1 fruit fly cellular context compared by ENCODE assay signal in genomic region chr2L:19572496-19573317, dm6.
A peak's percentile ranks its signal among the peaks of the same experiment; 100 is the strongest.
TF ChIP-seq lines count a peak whose summit lies in the region.

No protein-coding gene starts in this region.

TF ChIP-seq in whole organism, embryonic, 481 proteins besides CTCF, POLR2A, EP300 and RAD21 (continued from another document and continues in another):
- TF ChIP-seq chinmo (GFP tag; IDR thresholded peaks at IDR 0.05; lab: Robert Waterston, UW; ENCODE audit: partially characterized antibody), result 0 out of 4 replicates have a peak, but pooled peaks have one; percentile 55
- no peak for TF ChIP-seq fd102C (GFP tag; optimal IDR thresholded peaks at IDR 0.05; lab: Kevin White, UChicago)
- no peak for TF ChIP-seq MTF-1 (GFP tag; optimal IDR thresholded peaks at IDR 0.05; lab: Kevin White, UChicago; ENCODE audit: borderline replicate concordance)
- no peak for TF ChIP-seq ham (GFP tag; IDR thresholded peaks at IDR 0.05; lab: Robert Waterston, UW)
- no peak for TF ChIP-seq tna (GFP tag; IDR thresholded peaks at IDR 0.05; lab: Robert Waterston, UW; ENCODE audit: partially characterized antibody)
- no peak for TF ChIP-seq B-H1 (GFP tag; IDR thresholded peaks at IDR 0.05; lab: Robert Waterston, UW)
- TF ChIP-seq kni (GFP tag; optimal IDR thresholded peaks at IDR 0.05; lab: Kevin White, UChicago), result no peak
- TF ChIP-seq CG9817 (tag; optimal IDR thresholded peaks at IDR 0.05; lab: Kevin White, UChicago), result peak; percentile 48
- peak; percentile 2 for TF ChIP-seq Sry-δ (GFP tag; optimal IDR thresholded peaks at IDR 0.05; lab: Kevin White, UChicago)
- no peak for TF ChIP-seq CG11093 (GFP tag; IDR thresholded peaks at IDR 0.05; lab: Robert Waterston, UW)
- TF ChIP-seq Sry-β (GFP tag; optimal IDR thresholded peaks at IDR 0.05; lab: Kevin White, UChicago), result peak; percentile 6
- peak; percentile 66 for TF ChIP-seq Hsf (GFP tag; optimal IDR thresholded peaks at IDR 0.05; lab: Kevin White, UChicago)
- TF ChIP-seq nerfin-2 (GFP tag; IDR thresholded peaks at IDR 0.05; lab: Robert Waterston, UW; ENCODE audit: partially characterized antibody), result no peak
- TF ChIP-seq danr (GFP tag; IDR thresholded peaks at IDR 0.05; lab: Robert Waterston, UW), result no peak
- peak; percentile 36 for TF ChIP-seq Vsx1 (GFP tag; optimal IDR thresholded peaks at IDR 0.05; lab: Kevin White, UChicago)
- TF ChIP-seq CG15514 (GFP tag; optimal IDR thresholded peaks at IDR 0.05; lab: Kevin White, UChicago), result peak; percentile 66
- peak; percentile 72 for TF ChIP-seq Ptx1 (GFP tag; IDR thresholded peaks at IDR 0.05; lab: Robert Waterston, UW)
- TF ChIP-seq pan (optimal IDR thresholded peaks at IDR 0.05; lab: Kevin White, UChicago), result peak in 1 of 2 experiments; percentile 62
- TF ChIP-seq pan (GFP tag; optimal IDR thresholded peaks at IDR 0.05 in 1 of 2, IDR thresholded peaks at IDR 0.05 in 1 of 2), result no peak
- TF ChIP-seq CG10274 (GFP tag; optimal IDR thresholded peaks at IDR 0.05; lab: Kevin White, UChicago), result peak; percentile 47
- TF ChIP-seq hth (optimal IDR thresholded peaks at IDR 0.05; lab: Kevin White, UChicago), result no peak
- no peak for TF ChIP-seq hkb (optimal IDR thresholded peaks at IDR 0.05; lab: Kevin White, UChicago)
- TF ChIP-seq hkb (GFP tag; IDR thresholded peaks at IDR 0.05; lab: Robert Waterston, UW), result peak; percentile 72
- peak; percentile 63 for TF ChIP-seq CG9215 (GFP tag; IDR thresholded peaks at IDR 0.05; lab: Robert Waterston, UW)
- no peak for TF ChIP-seq CG7745 (tag; optimal IDR thresholded peaks at IDR 0.05; lab: Kevin White, UChicago)
- TF ChIP-seq cad (GFP tag; optimal IDR thresholded peaks at IDR 0.05; lab: Kevin White, UChicago), result no peak
- peak; percentile 61 for TF ChIP-seq Hr3 (GFP tag; optimal IDR thresholded peaks at IDR 0.05; lab: Kevin White, UChicago)
- TF ChIP-seq Xrp1 (GFP tag; IDR thresholded peaks at IDR 0.05; lab: Robert Waterston, UW), result peak; percentile 67; the same call in 1 of the 2 replicates
- peak; percentile 23 for TF ChIP-seq CG18764 (GFP tag; optimal IDR thresholded peaks at IDR 0.05; lab: Kevin White, UChicago)
- TF ChIP-seq CG3847 (GFP tag; IDR thresholded peaks at IDR 0.05; lab: Robert Waterston, UW), result peak; percentile 46; the same call in 1 of the 2 replicates
- no peak; the same call in 1 of the 2 replicates for TF ChIP-seq Adf1 (GFP tag; IDR thresholded peaks at IDR 0.05; lab: Robert Waterston, UW)
- TF ChIP-seq zfh1 (GFP tag; IDR thresholded peaks at IDR 0.05; lab: Robert Waterston, UW), result peak; percentile 64; the same call in 2 of the 3 replicates
- peak; percentile 22 for TF ChIP-seq fu2 (GFP tag; optimal IDR thresholded peaks at IDR 0.05; lab: Kevin White, UChicago)
- no peak for TF ChIP-seq stwl (tag; optimal IDR thresholded peaks at IDR 0.05; lab: Kevin White, UChicago)
- TF ChIP-seq Optix (GFP tag; IDR thresholded peaks at IDR 0.05; lab: Robert Waterston, UW), result no peak
- TF ChIP-seq Aef1 (GFP tag; IDR thresholded peaks at IDR 0.05; lab: Robert Waterston, UW), result peak; percentile 65
- peak; percentile 41; the same call in 1 of the 2 replicates for TF ChIP-seq E2f1 (GFP tag; IDR thresholded peaks at IDR 0.05; lab: Robert Waterston, UW)
- no peak for TF ChIP-seq Six4 (GFP tag; optimal IDR thresholded peaks at IDR 0.05; lab: Kevin White, UChicago)
- no peak for TF ChIP-seq pita (GFP tag; optimal IDR thresholded peaks at IDR 0.05; lab: Kevin White, UChicago)
- TF ChIP-seq oc (tag; optimal IDR thresholded peaks at IDR 0.05; lab: Kevin White, UChicago), result no peak
- peak; percentile 46 for TF ChIP-seq chn (GFP tag; optimal IDR thresholded peaks at IDR 0.05; lab: Kevin White, UChicago)
- no peak for TF ChIP-seq Stat92E (GFP tag; optimal IDR thresholded peaks at IDR 0.05; lab: Kevin White, UChicago)
- peak; percentile 39 for TF ChIP-seq jumu (GFP tag; optimal IDR thresholded peaks at IDR 0.05; lab: Kevin White, UChicago)
- no peak for TF ChIP-seq trh (GFP tag; optimal IDR thresholded peaks at IDR 0.05; lab: Kevin White, UChicago)
- no peak for TF ChIP-seq ato (GFP tag; IDR thresholded peaks at IDR 0.05; lab: Robert Waterston, UW; ENCODE audit: partially characterized antibody)
- no peak for TF ChIP-seq ERR (GFP tag; optimal IDR thresholded peaks at IDR 0.05; lab: Kevin White, UChicago)
- no peak for TF ChIP-seq Atf3 (GFP tag; optimal IDR thresholded peaks at IDR 0.05; lab: Kevin White, UChicago)
- TF ChIP-seq CG16813 (GFP tag; IDR thresholded peaks at IDR 0.05; lab: Robert Waterston, UW; ENCODE audit: partially characterized antibody), result no peak
- TF ChIP-seq CG18619 (GFP tag; optimal IDR thresholded peaks at IDR 0.05; lab: Kevin White, UChicago), result peak; percentile 52
- TF ChIP-seq ftz-f1 (GFP tag; optimal IDR thresholded peaks at IDR 0.05; lab: Kevin White, UChicago), result peak; percentile 9
- no peak for TF ChIP-seq Antp (GFP tag; optimal IDR thresholded peaks at IDR 0.05; lab: Kevin White, UChicago)
- no peak for TF ChIP-seq CG43689 (GFP tag; IDR thresholded peaks at IDR 0.05; lab: Robert Waterston, UW)
- TF ChIP-seq dmrt99B (tag; optimal IDR thresholded peaks at IDR 0.05; lab: Kevin White, UChicago), result peak; percentile 79
- TF ChIP-seq Eip74EF (GFP tag; optimal IDR thresholded peaks at IDR 0.05; lab: Kevin White, UChicago), result peak in 1 of 2 experiments; percentile 66
- TF ChIP-seq CG8281 (tag; optimal IDR thresholded peaks at IDR 0.05; lab: Kevin White, UChicago), result no peak
- peak; percentile 69 for TF ChIP-seq CG13424 (tag; optimal IDR thresholded peaks at IDR 0.05; lab: Kevin White, UChicago)
- TF ChIP-seq CG30020 (tag; optimal IDR thresholded peaks at IDR 0.05; lab: Kevin White, UChicago), result peak; percentile 29
- no peak for TF ChIP-seq ci (GFP tag; IDR thresholded peaks at IDR 0.05; lab: Robert Waterston, UW)
- TF ChIP-seq Tbp (GFP tag; optimal IDR thresholded peaks at IDR 0.05; lab: Kevin White, UChicago), result no peak
- TF ChIP-seq CG2129 (GFP tag; IDR thresholded peaks at IDR 0.05; lab: Robert Waterston, UW; ENCODE audit: partially characterized antibody), result no peak
- TF ChIP-seq crp (GFP tag; optimal IDR thresholded peaks at IDR 0.05; lab: Kevin White, UChicago), result no peak
- TF ChIP-seq CG10959 (GFP tag; IDR thresholded peaks at IDR 0.05; lab: Robert Waterston, UW), result no peak
- TF ChIP-seq Dfd (GFP tag; optimal IDR thresholded peaks at IDR 0.05; lab: Kevin White, UChicago), result no peak
- no peak for TF ChIP-seq CG14050 (GFP tag; IDR thresholded peaks at IDR 0.05; lab: Robert Waterston, UW)
- no peak for TF ChIP-seq CG1529 (GFP tag; optimal IDR thresholded peaks at IDR 0.05; lab: Kevin White, UChicago)
- peak; percentile 80 for TF ChIP-seq CG11504 (tag; optimal IDR thresholded peaks at IDR 0.05; lab: Kevin White, UChicago)
- no peak for TF ChIP-seq sc (optimal IDR thresholded peaks at IDR 0.05; lab: Kevin White, UChicago)
- no peak for TF ChIP-seq sc (GFP tag; optimal IDR thresholded peaks at IDR 0.05; lab: Kevin White, UChicago)
- no peak for TF ChIP-seq CkIIα-i1 (GFP tag; IDR thresholded peaks at IDR 0.05; lab: Robert Waterston, UW)
- peak; percentile 68 for TF ChIP-seq ranshi (GFP tag; IDR thresholded peaks at IDR 0.05; lab: Robert Waterston, UW)
- TF ChIP-seq Doc3 (GFP tag; IDR thresholded peaks at IDR 0.05; lab: Robert Waterston, UW; ENCODE audit: partially characterized antibody), result no peak
- peak; percentile 55 for TF ChIP-seq Sox100B (GFP tag; optimal IDR thresholded peaks at IDR 0.05; lab: Kevin White, UChicago)
- no peak for TF ChIP-seq dan (GFP tag; IDR thresholded peaks at IDR 0.05; lab: Robert Waterston, UW)
- TF ChIP-seq fd96Cb (tag; optimal IDR thresholded peaks at IDR 0.05; lab: Kevin White, UChicago), result peak; percentile 49
- peak; percentile 75 for TF ChIP-seq CG9932 (GFP tag; IDR thresholded peaks at IDR 0.05; lab: Robert Waterston, UW)
- TF ChIP-seq lola (GFP tag; optimal IDR thresholded peaks at IDR 0.05; lab: Kevin White, UChicago), result peak in 1 of 3 experiments; percentile 46
- no peak for TF ChIP-seq Dref (GFP tag; IDR thresholded peaks at IDR 0.05; lab: Robert Waterston, UW)
- 0 out of 2 replicates have a peak, but pooled peaks have one; percentile 5 for TF ChIP-seq Ada2b (GFP tag; IDR thresholded peaks at IDR 0.05; lab: Robert Waterston, UW)
- TF ChIP-seq CG42726 (GFP tag; IDR thresholded peaks at IDR 0.05; lab: Robert Waterston, UW; ENCODE audit: partially characterized antibody), result peak; percentile 58
- TF ChIP-seq CG12391 (tag; optimal IDR thresholded peaks at IDR 0.05; lab: Kevin White, UChicago), result peak; percentile 70
- TF ChIP-seq CG16779 (GFP tag; IDR thresholded peaks at IDR 0.05; lab: Robert Waterston, UW), result no peak
- peak; percentile 70 to 89 for TF ChIP-seq bsh (GFP tag; optimal IDR thresholded peaks at IDR 0.05; lab: Kevin White, UChicago)
- 0 out of 2 replicates have a peak, but pooled peaks have one; percentile 39 for TF ChIP-seq HLH3B (GFP tag; IDR thresholded peaks at IDR 0.05; lab: Robert Waterston, UW)
- no peak for TF ChIP-seq sens-2 (GFP tag; IDR thresholded peaks at IDR 0.05; lab: Robert Waterston, UW)
- TF ChIP-seq Elba2 (GFP tag; optimal IDR thresholded peaks at IDR 0.05; lab: Kevin White, UChicago), result peak; percentile 69
- TF ChIP-seq CG6272 (GFP tag; IDR thresholded peaks at IDR 0.05; lab: Robert Waterston, UW), result no peak
- peak; percentile 71 for TF ChIP-seq HLH54F (GFP tag; optimal IDR thresholded peaks at IDR 0.05; lab: Kevin White, UChicago)
- TF ChIP-seq CG3065 (GFP tag; optimal IDR thresholded peaks at IDR 0.05; lab: Kevin White, UChicago), result no peak
- TF ChIP-seq CG1647 (GFP tag; optimal IDR thresholded peaks at IDR 0.05; lab: Kevin White, UChicago), result peak; percentile 19
- TF ChIP-seq D19A (tag; optimal IDR thresholded peaks at IDR 0.05; lab: Kevin White, UChicago), result peak; percentile 84
- no peak for TF ChIP-seq TFAM (GFP tag; optimal IDR thresholded peaks at IDR 0.05; lab: Kevin White, UChicago)
- peak; percentile 26; the same call in 1 of the 2 replicates for TF ChIP-seq CG32767 (GFP tag; IDR thresholded peaks at IDR 0.05; lab: Robert Waterston, UW)
- 0 out of 2 replicates have a peak, but pooled peaks have one; percentile 6 for TF ChIP-seq CG7372 (GFP tag; IDR thresholded peaks at IDR 0.05; lab: Robert Waterston, UW)
- no peak for TF ChIP-seq pzg (GFP tag; optimal IDR thresholded peaks at IDR 0.05; lab: Kevin White, UChicago)
- no peak for TF ChIP-seq lov (optimal IDR thresholded peaks at IDR 0.05; lab: Kevin White, UChicago)
- no peak for TF ChIP-seq lov (GFP tag; IDR thresholded peaks at IDR 0.05; lab: Robert Waterston, UW)
- peak; percentile 28; the same call in 1 of the 3 replicates for TF ChIP-seq ken (GFP tag; IDR thresholded peaks at IDR 0.05; lab: Robert Waterston, UW)
- no peak for TF ChIP-seq prd (optimal IDR thresholded peaks at IDR 0.05; lab: Kevin White, UChicago)
- TF ChIP-seq prd (GFP tag; IDR thresholded peaks at IDR 0.05; lab: Robert Waterston, UW), result peak; percentile 74
- peak; percentile 35; the same call in 1 of the 4 replicates for TF ChIP-seq Gug (GFP tag; IDR thresholded peaks at IDR 0.05; lab: Robert Waterston, UW)
- peak; percentile 52 for TF ChIP-seq Nf-YB (GFP tag; optimal IDR thresholded peaks at IDR 0.05; lab: Kevin White, UChicago)
- 0 out of 2 replicates have a peak, but pooled peaks have one; percentile 42 for TF ChIP-seq aop (GFP tag; IDR thresholded peaks at IDR 0.05; lab: Robert Waterston, UW)
- no peak for TF ChIP-seq wor (GFP tag; IDR thresholded peaks at IDR 0.05; lab: Robert Waterston, UW)
- TF ChIP-seq bab2 (GFP tag; optimal IDR thresholded peaks at IDR 0.05; lab: Kevin White, UChicago), result peak; percentile 12
- no peak for TF ChIP-seq knrl (GFP tag; IDR thresholded peaks at IDR 0.05; lab: Robert Waterston, UW; ENCODE audit: partially characterized antibody)
- no peak for TF ChIP-seq sd (tag; optimal IDR thresholded peaks at IDR 0.05; lab: Kevin White, UChicago)
- peak; percentile 57 for TF ChIP-seq odd (GFP tag; optimal IDR thresholded peaks at IDR 0.05; lab: Kevin White, UChicago)
- no peak for TF ChIP-seq HmgD (GFP tag; optimal IDR thresholded peaks at IDR 0.05; lab: Kevin White, UChicago)
- peak; percentile 56 to 68 for TF ChIP-seq dpn (GFP tag; optimal IDR thresholded peaks at IDR 0.05; lab: Kevin White, UChicago)
- peak; percentile 81 for TF ChIP-seq Drgx (GFP tag; IDR thresholded peaks at IDR 0.05; lab: Robert Waterston, UW)
- TF ChIP-seq CG11247 (GFP tag; IDR thresholded peaks at IDR 0.05; lab: Robert Waterston, UW), result no peak
- no peak for TF ChIP-seq Doc2 (GFP tag; IDR thresholded peaks at IDR 0.05; lab: Robert Waterston, UW)
- TF ChIP-seq her (GFP tag; optimal IDR thresholded peaks at IDR 0.05; lab: Kevin White, UChicago), result peak; percentile 16
- TF ChIP-seq nom (GFP tag; optimal IDR thresholded peaks at IDR 0.05; lab: Kevin White, UChicago), result peak; percentile 79
- TF ChIP-seq phol (tag; optimal IDR thresholded peaks at IDR 0.05; lab: Kevin White, UChicago), result peak; percentile 62
- TF ChIP-seq PHDP (tag; optimal IDR thresholded peaks at IDR 0.05; lab: Kevin White, UChicago), result peak; percentile 78
- TF ChIP-seq Bdp1 (GFP tag; optimal IDR thresholded peaks at IDR 0.05; lab: Kevin White, UChicago), result peak; percentile 66
- TF ChIP-seq wek (GFP tag; optimal IDR thresholded peaks at IDR 0.05; lab: Kevin White, UChicago), result no peak
- peak; percentile 96 for TF ChIP-seq row (GFP tag; IDR thresholded peaks at IDR 0.05; lab: Robert Waterston, UW)
- no peak for TF ChIP-seq klu (GFP tag; IDR thresholded peaks at IDR 0.05; lab: Robert Waterston, UW)
- peak; percentile 24 for TF ChIP-seq NC2β (GFP tag; optimal IDR thresholded peaks at IDR 0.05; lab: Kevin White, UChicago)
- peak; percentile 51 for TF ChIP-seq CG6854 (GFP tag; optimal IDR thresholded peaks at IDR 0.05; lab: Kevin White, UChicago)
- TF ChIP-seq CG18011 (GFP tag; optimal IDR thresholded peaks at IDR 0.05; lab: Kevin White, UChicago), result peak; percentile 27
- peak; percentile 77 for TF ChIP-seq grau (tag; optimal IDR thresholded peaks at IDR 0.05; lab: Kevin White, UChicago)
- TF ChIP-seq Atf-2 (GFP tag; optimal IDR thresholded peaks at IDR 0.05; lab: Kevin White, UChicago), result peak; percentile 37
- 0 out of 2 replicates have a peak, but pooled peaks have one; percentile 14 for TF ChIP-seq CG11085 (GFP tag; IDR thresholded peaks at IDR 0.05; lab: Robert Waterston, UW)
- TF ChIP-seq CG4730 (GFP tag; IDR thresholded peaks at IDR 0.05; lab: Robert Waterston, UW), result 0 out of 2 replicates have a peak, but pooled peaks have one; percentile 12
- TF ChIP-seq sisA (GFP tag; IDR thresholded peaks at IDR 0.05; lab: Robert Waterston, UW), result peak; percentile 65
- TF ChIP-seq Dll (GFP tag; IDR thresholded peaks at IDR 0.05; lab: Robert Waterston, UW; ENCODE audit: partially characterized antibody), result no peak
- TF ChIP-seq CG10543 (GFP tag; optimal IDR thresholded peaks at IDR 0.05; lab: Kevin White, UChicago), result peak; percentile 52
- no peak for TF ChIP-seq ap (GFP tag; IDR thresholded peaks at IDR 0.05; lab: Robert Waterston, UW)
